Worm (Caenorhabditis elegans) whole organism, midembryonic: Measurements from ENCODE around the gene clec-165.

ENCODE experiments used
- T22C8.4 ChIP-seq: fragments of 200-800 bp; sonication (Bioruptor generic); IDR thresholded peaks from 2 replicates; pipeline ENCODE4 v1.3.6; 2022; ENCODE audit warnings: missing genetic modification characterization, missing compliant biosample characterization
- cog-1 ChIP-seq: sonication (generic microtip); optimal IDR thresholded peaks from 2 replicates; lab custom pipeline; 2016; ENCODE audit warnings: missing genetic modification characterization, missing compliant biosample characterization
- flt-1 ChIP-seq: fragments of 200-800 bp; sonication (Bioruptor generic); IDR thresholded peaks from 2 replicates; pipeline ENCODE4 v1.3.6; 2022; ENCODE audit warnings: missing genetic modification characterization, missing compliant biosample characterization
- klf-2 ChIP-seq: fragments of 200-800 bp; sonication (Bioruptor generic); conservative IDR thresholded peaks from 2 replicates; pipeline ENCODE4 v1.3.6; 2022; ENCODE audit warnings: missing genetic modification reagents, missing genetic modification characterization, missing compliant biosample characterization
- med-1 ChIP-seq: sonication (generic microtip); optimal IDR thresholded peaks from 2 replicates; lab custom pipeline; 2017; ENCODE audit warnings: missing genetic modification characterization, mild to moderate bottlenecking, missing compliant biosample characterization, antibody characterized with exemption, missing genetic modification reagents; ENCODE audit not compliant: insufficient read depth
- ref-1 ChIP-seq: fragments of 200-800 bp; sonication (Bioruptor generic); conservative IDR thresholded peaks from 2 replicates; pipeline ENCODE4 v1.3.6; 2022; ENCODE audit warnings: missing genetic modification reagents, missing genetic modification characterization, missing compliant biosample characterization
- tab-1 ChIP-seq: fragments of 200-800 bp; sonication (Bioruptor generic); IDR thresholded peaks from 2 replicates; pipeline ENCODE4 v1.3.6; 2022; ENCODE audit warnings: missing genetic modification characterization, missing compliant biosample characterization
- ztf-23 ChIP-seq: fragments of 200-800 bp; sonication (Bioruptor generic); IDR thresholded peaks from 2 replicates; pipeline ENCODE4 v1.3.6; 2022; ENCODE audit warnings: missing genetic modification reagents, missing genetic modification characterization, missing compliant biosample characterization
- ztf-29 ChIP-seq: fragments of 200-800 bp; sonication (Bioruptor generic); IDR thresholded peaks from 2 replicates; pipeline ENCODE4 v1.3.6; 2022; ENCODE audit warnings: missing genetic modification reagents, missing genetic modification characterization, missing compliant biosample characterization

clec-165 gene

DNA sequence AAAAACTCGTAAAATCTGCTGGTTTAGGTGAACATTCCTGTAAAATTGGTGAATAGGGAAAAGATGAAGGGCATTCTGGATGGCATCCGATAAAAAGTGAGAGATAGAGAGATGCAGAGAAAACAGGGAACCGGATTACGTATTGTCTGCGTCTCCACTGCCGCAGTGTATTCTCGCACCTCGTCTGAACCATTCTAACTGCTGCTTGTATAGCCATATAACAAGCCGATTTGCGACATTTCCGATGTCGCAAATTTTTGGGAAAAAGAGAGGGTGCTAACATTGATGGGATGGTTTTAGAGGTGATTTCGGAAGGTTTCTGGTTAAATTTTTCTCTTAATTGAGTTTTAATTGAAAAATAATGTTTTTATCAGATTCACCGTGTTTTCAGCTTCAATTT lies 25.5 kb downstream of the clec-165 start, which contains the start of gene W09G12.10:
Gene W09G12.10, minus strand, starts transcription at position 121 of the 400 bp plus-strand sequence.
- TF ChIP-seq tab-1 (GFP tag; lab: Robert Waterston, UW) (no peak), ref-1 (no peak), ztf-29 (GFP tag; lab: Robert Waterston, UW) (no peak)

ce11 chrIV:1216290-1216689 lies 30.4 kb downstream of the clec-165 start, which contains the start of gene W09G12.9:
W09G12.9 (plus strand) TSS chrIV:1216590.
- TF ChIP-seq klf-2 (GFP tag; lab: Robert Waterston, UW), result no peak
- TF ChIP-seq ref-1, result no peak
- TF ChIP-seq tab-1 (GFP tag; lab: Robert Waterston, UW), result no peak
- TF ChIP-seq flt-1, result no peak
- TF ChIP-seq ztf-23 (GFP tag; lab: Robert Waterston, UW), result no peak
- no peak for TF ChIP-seq med-1 (GFP tag; lab: Kevin White, UChicago)
- no peak for TF ChIP-seq cog-1 (tag; lab: Kevin White, UChicago)
- no peak for TF ChIP-seq T22C8.4 (GFP tag; lab: Robert Waterston, UW)
- TF ChIP-seq ztf-29 (GFP tag; lab: Robert Waterston, UW), result no peak

ce11 chrIV:1215536-1215935 lies 31.1 kb downstream of the clec-165 start:
- TF ChIP-seq ztf-29 (GFP tag; lab: Robert Waterston, UW), result no peak
- no peak for TF ChIP-seq T22C8.4 (GFP tag; lab: Robert Waterston, UW)
- TF ChIP-seq ztf-23 (GFP tag; lab: Robert Waterston, UW), result no peak
- no peak for TF ChIP-seq klf-2 (GFP tag; lab: Robert Waterston, UW)
- no peak for TF ChIP-seq ref-1
- no peak for TF ChIP-seq flt-1
- TF ChIP-seq med-1 (GFP tag; lab: Kevin White, UChicago), result no peak
- TF ChIP-seq tab-1 (GFP tag; lab: Robert Waterston, UW), result no peak
- no peak for TF ChIP-seq cog-1 (tag; lab: Kevin White, UChicago)

DNA sequence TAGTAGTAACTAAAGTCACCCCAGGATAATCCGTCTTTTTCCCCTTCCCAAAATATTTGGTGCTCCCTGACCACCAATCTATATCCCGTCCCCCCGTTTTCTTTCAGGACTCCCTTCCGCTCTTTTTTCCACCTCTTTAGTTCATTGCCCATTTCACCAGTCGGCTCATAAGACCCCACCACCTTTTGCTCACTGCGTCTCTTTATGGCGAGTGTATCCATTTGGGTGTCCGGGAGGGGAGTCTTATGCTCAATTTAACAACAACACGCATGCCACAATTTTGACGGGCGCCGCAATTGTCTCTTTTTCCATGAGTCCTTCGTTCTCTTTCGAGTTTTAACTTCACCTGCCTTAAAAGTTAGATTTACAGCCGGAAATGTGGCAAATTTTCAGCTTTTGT lies 33.5 kb downstream of the clec-165 start:
- TF ChIP-seq klf-2 (GFP tag; lab: Robert Waterston, UW), result no peak
- no peak for TF ChIP-seq flt-1
- no peak for TF ChIP-seq ztf-29 (GFP tag; lab: Robert Waterston, UW)

- no peak for TF ChIP-seq flt-1
These were observed 34.3 kb downstream of the clec-165 start for ce11 chrIV:1212357-1212756.

DNA sequence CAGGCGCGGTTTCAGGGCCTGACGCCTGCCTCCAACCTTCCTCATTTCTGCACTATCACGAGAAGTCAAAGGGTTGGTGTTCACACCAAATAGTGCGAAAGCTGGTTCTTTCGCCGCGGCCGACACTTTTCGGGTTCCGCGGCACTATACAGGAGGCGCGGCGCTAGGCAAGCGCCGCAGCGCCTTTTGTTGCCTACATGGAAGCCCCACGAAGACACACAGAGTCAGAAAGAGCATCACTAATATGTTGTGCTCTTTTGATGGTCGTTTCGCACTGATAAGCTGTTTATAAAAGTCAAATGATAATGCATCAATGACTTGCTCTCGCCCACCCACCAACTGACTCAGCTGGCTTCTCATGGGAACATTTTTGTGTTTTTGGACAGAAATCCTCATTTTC lies 34.8 kb downstream of the clec-165 start:
- TF ChIP-seq ztf-29 (GFP tag; lab: Robert Waterston, UW) (no peak), cog-1 (tag; lab: Kevin White, UChicago) (no peak), flt-1 (no peak), ztf-23 (GFP tag; lab: Robert Waterston, UW) (no peak), med-1 (GFP tag; lab: Kevin White, UChicago) (no peak), ref-1 (no peak), klf-2 (GFP tag; lab: Robert Waterston, UW) (no peak), tab-1 (GFP tag; lab: Robert Waterston, UW) (no peak), T22C8.4 (GFP tag; lab: Robert Waterston, UW) (no peak)

- TF ChIP-seq med-1 (GFP tag; lab: Kevin White, UChicago) (no peak), flt-1 (no peak), tab-1 (GFP tag; lab: Robert Waterston, UW) (no peak), klf-2 (GFP tag; lab: Robert Waterston, UW) (no peak), ztf-23 (GFP tag; lab: Robert Waterston, UW) (no peak), T22C8.4 (GFP tag; lab: Robert Waterston, UW) (no peak), cog-1 (tag; lab: Kevin White, UChicago) (no peak), ref-1 (no peak), ztf-29 (GFP tag; lab: Robert Waterston, UW) (no peak)
These were observed 36.9 kb downstream of the clec-165 start for ce11 chrIV:1209813-1210212.

DNA sequence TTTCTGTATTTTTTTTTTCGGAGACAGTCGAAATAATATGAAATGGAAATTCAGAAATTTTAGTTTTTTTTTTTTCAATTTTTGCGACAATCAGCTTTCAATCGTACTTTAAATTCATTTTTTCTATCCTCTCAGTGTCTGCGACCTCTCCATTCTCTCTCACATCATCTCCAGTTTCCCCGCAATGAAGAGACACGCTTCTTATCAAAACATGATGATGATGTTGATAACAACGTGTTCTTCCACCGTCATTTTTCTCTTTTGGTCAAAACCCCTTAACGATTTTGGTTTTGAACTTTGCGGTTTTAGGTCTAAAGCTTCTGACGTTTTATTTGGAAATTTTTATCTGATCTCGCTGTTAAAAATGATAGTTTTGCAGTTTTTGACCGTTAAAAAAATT lies 37.4 kb downstream of the clec-165 start:
- TF ChIP-seq ref-1 (no peak), klf-2 (GFP tag; lab: Robert Waterston, UW) (no peak), cog-1 (tag; lab: Kevin White, UChicago) (no peak), T22C8.4 (GFP tag; lab: Robert Waterston, UW) (no peak), med-1 (GFP tag; lab: Kevin White, UChicago) (no peak), ztf-23 (GFP tag; lab: Robert Waterston, UW) (no peak), tab-1 (GFP tag; lab: Robert Waterston, UW) (no peak), ztf-29 (GFP tag; lab: Robert Waterston, UW) (no peak), flt-1 (no peak)

DNA sequence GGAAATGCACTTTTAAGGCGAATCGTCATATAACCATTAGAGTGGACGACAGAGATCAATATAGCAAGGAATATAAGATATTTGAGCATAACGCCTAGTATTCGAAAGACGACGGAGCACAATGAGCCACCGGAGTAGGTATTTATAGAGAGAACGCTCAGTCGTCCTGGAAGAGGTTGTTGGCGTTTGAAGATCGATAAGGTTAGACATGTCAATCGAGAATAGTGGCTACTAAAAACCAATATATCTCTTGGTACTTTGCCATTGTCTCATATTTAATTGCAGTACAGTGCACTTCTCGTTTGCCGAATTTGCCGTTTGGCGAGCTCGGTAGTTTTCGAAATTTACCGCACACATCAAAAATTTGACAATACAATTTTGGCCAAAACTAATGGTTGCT lies 38.7 kb downstream of the clec-165 start, which contains the start of gene dsl-1:
Gene dsl-1, minus strand, starts transcription at position 101 of the 400 bp plus-strand sequence.
- TF ChIP-seq ztf-29 (GFP tag; lab: Robert Waterston, UW) (no peak), tab-1 (GFP tag; lab: Robert Waterston, UW) (no peak), klf-2 (GFP tag; lab: Robert Waterston, UW) (no peak), T22C8.4 (GFP tag; lab: Robert Waterston, UW) (no peak), ref-1 (no peak), cog-1 (tag; lab: Kevin White, UChicago) (no peak), ztf-23 (GFP tag; lab: Robert Waterston, UW) (no peak), flt-1 (no peak), med-1 (GFP tag; lab: Kevin White, UChicago) (no peak)

- TF ChIP-seq klf-2 (GFP tag; lab: Robert Waterston, UW) (no peak), med-1 (GFP tag; lab: Kevin White, UChicago) (no peak), tab-1 (GFP tag; lab: Robert Waterston, UW) (no peak), ref-1 (no peak), T22C8.4 (GFP tag; lab: Robert Waterston, UW) (no peak), flt-1 (no peak), cog-1 (tag; lab: Kevin White, UChicago) (no peak), ztf-29 (GFP tag; lab: Robert Waterston, UW) (no peak), ztf-23 (GFP tag; lab: Robert Waterston, UW) (no peak)
These were observed 41.8 kb downstream of the clec-165 start, which contains the start of gene dsl-2 for ce11 chrIV:1204870-1205269. dsl-2 (minus strand) TSS chrIV:1204970.
